Worm (Caenorhabditis elegans): ENCODE measurements around the gene F35C11.2.

DNA sequence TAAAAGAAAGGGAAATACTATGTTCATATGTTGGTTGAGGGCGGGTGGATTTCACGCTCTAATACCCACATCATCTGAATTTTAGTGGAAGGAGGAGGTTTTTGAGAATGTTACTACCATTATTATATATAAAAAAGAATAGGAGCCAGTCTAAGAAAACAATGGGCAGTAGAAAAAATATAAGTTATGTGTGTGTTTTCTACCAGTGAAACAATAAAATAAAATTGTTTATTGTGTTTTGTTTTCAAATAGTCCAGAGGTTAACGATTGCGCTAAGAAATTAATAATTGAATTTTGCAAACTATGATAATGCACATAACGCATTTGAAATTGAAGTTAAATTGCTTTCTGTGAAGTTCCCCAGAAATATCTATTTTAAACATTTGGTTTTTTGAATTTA is 39.2 kb downstream of the F35C11.2 start, which contains the start of gene M110.8:
- TF ChIP-seq flt-1 (GFP tag; IDR thresholded peaks at IDR 0.05) (no peak), tab-1 (GFP tag; IDR thresholded peaks at IDR 0.05) (no peak)
